Worm (Caenorhabditis elegans): ENCODE measurements around the gene C15H9.4.

ce11 chrX:6066618-6067017, 30.8 kb upstream of the C15H9.4 start:
- TF ChIP-seq unc-62 (GFP tag; optimal IDR thresholded peaks at IDR 0.05), result no peak
- TF ChIP-seq nhr-12 (tag; optimal IDR thresholded peaks at IDR 0.05), result no peak
- TF ChIP-seq fkh-2 (tag; optimal IDR thresholded peaks at IDR 0.05), result no peak
- TF ChIP-seq lin-39 (tag; optimal IDR thresholded peaks at IDR 0.05), result no peak
- no peak for TF ChIP-seq sea-2 (GFP tag; optimal IDR thresholded peaks at IDR 0.05)
- TF ChIP-seq egl-27 (tag; optimal IDR thresholded peaks at IDR 0.05), result no peak
- TF ChIP-seq jun-1 (tag; optimal IDR thresholded peaks at IDR 0.05), result no peak
- no peak for TF ChIP-seq ceh-82 (tag; optimal IDR thresholded peaks at IDR 0.05)
- no peak for TF ChIP-seq snpc-4 (tag; optimal IDR thresholded peaks at IDR 0.05)
- TF ChIP-seq skn-1 (tag; optimal IDR thresholded peaks at IDR 0.05), result no peak
- TF ChIP-seq ama-1 (optimal IDR thresholded peaks at IDR 0.05), result no peak
- no peak for TF ChIP-seq ztf-11 (tag; optimal IDR thresholded peaks at IDR 0.05)
- TF ChIP-seq elt-1 (tag; optimal IDR thresholded peaks at IDR 0.05), result no peak
